Fruit fly (Drosophila melanogaster) whole organism, wandering third instar larva: ENCODE measurements around the gene RhoGAP92B.

Source experiments
- Abd-B ChIP-seq: fragments of >200 bp; optimal IDR thresholded peaks from 2 replicates; lab custom pipeline; 2017; ENCODE audit warnings: missing biosample characterization, missing genetic modification characterization
- CG32264 ChIP-seq: fragments of 200-800 bp; sonication (Bioruptor generic); optimal IDR thresholded peaks from 2 replicates; lab custom pipeline; 2016; ENCODE audit warnings: missing biosample characterization, missing genetic modification characterization
- CG9705 ChIP-seq: fragments of 200-800 bp; sonication (Bioruptor generic); optimal IDR thresholded peaks from 2 replicates; lab custom pipeline; 2018; ENCODE audit warnings: missing biosample characterization, mild to moderate bottlenecking, missing genetic modification characterization
- CrebA ChIP-seq: fragments of 200-800 bp; sonication (Bioruptor generic); optimal IDR thresholded peaks from 2 replicates; lab custom pipeline; 2016; ENCODE audit warnings: missing biosample characterization, mild to moderate bottlenecking, missing genetic modification characterization, borderline replicate concordance
- Dfd ChIP-seq: fragments of >200 bp; optimal IDR thresholded peaks from 2 replicates; lab custom pipeline; 2017; ENCODE audit warnings: missing biosample characterization, missing genetic modification characterization
- Dif ChIP-seq: fragments of 200-275, 200-300 bp; sonication (Bioruptor generic); optimal IDR thresholded peaks from 2 replicates; lab custom pipeline; 2018; ENCODE audit warnings: missing biosample characterization, missing genetic modification characterization; ENCODE audit not compliant: partially characterized antibody
- GATAd ChIP-seq: sonication (Bioruptor generic); optimal IDR thresholded peaks from 2 replicates; lab custom pipeline; 2016; ENCODE audit warnings: missing biosample characterization, missing genetic modification characterization
- HLH106 ChIP-seq: fragments of 200-800 bp; optimal IDR thresholded peaks from 3 replicates; lab custom pipeline; 2019; ENCODE audit warnings: missing biosample characterization, mild to moderate bottlenecking, missing genetic modification characterization, moderate library complexity
- Hnf4 ChIP-seq: fragments of 200-800 bp; sonication (Bioruptor generic); optimal IDR thresholded peaks from 2 replicates; lab custom pipeline; 2016; ENCODE audit warnings: missing biosample characterization, mild to moderate bottlenecking, missing genetic modification characterization
- Hr78 ChIP-seq: fragments of >200 bp; optimal IDR thresholded peaks from 2 replicates; lab custom pipeline; 2017; ENCODE audit warnings: missing biosample characterization, missing genetic modification characterization
- Hr83 ChIP-seq: fragments of 200-300 bp; sonication (Bioruptor generic); optimal IDR thresholded peaks from 2 replicates; lab custom pipeline; 2016; ENCODE audit warnings: missing biosample characterization, mild to moderate bottlenecking, missing genetic modification characterization, moderate library complexity; ENCODE audit not compliant: poor library complexity, severe bottlenecking
- Jra ChIP-seq: sonication (Bioruptor generic); optimal IDR thresholded peaks from 2 replicates; lab custom pipeline; 2016; ENCODE audit warnings: missing biosample characterization, missing genetic modification characterization
- Mio ChIP-seq: sonication (Bioruptor generic); optimal IDR thresholded peaks from 2 replicates; lab custom pipeline; 2016; ENCODE audit warnings: missing biosample characterization, missing genetic modification characterization
- Myc ChIP-seq: fragments of >200 bp; optimal IDR thresholded peaks from 2 replicates; lab custom pipeline; 2017
- N ChIP-seq: fragments of >200 bp; optimal IDR thresholded peaks from 2 replicates; lab custom pipeline; 2018; ENCODE audit warnings: missing biosample characterization, missing external identifiers, missing genetic modification characterization
- OdsH ChIP-seq: fragments of 200-800 bp; sonication (Bioruptor generic); optimal IDR thresholded peaks from 2 replicates; lab custom pipeline; 2016; ENCODE audit warnings: missing biosample characterization, mild to moderate bottlenecking, missing genetic modification characterization
- Rel ChIP-seq, 2 experiments: fragments of 200-800 bp; sonication (Bioruptor generic) in 1 of 2; optimal IDR thresholded peaks; 2 replicates in 1 of 2; 3 replicates in 1 of 2; lab custom pipeline; 2016 to 2019; ENCODE audit warnings: mild to moderate bottlenecking in 2 of 2, missing biosample characterization in 2 of 2, missing genetic modification characterization in 2 of 2, moderate library complexity in 1 of 2
- Sp1 ChIP-seq: fragments of 200-800 bp; sonication (Bioruptor generic); optimal IDR thresholded peaks from 3 replicates; lab custom pipeline; 2019; ENCODE audit warnings: missing biosample characterization, mild to moderate bottlenecking, missing genetic modification characterization, moderate library complexity
- Vsx2 ChIP-seq: fragments of 200-300, 225-300 bp; sonication (Bioruptor generic); optimal IDR thresholded peaks from 2 replicates; lab custom pipeline; 2018; ENCODE audit warnings: missing biosample characterization, missing genetic modification characterization; ENCODE audit not compliant: partially characterized antibody
- br ChIP-seq: fragments of 200-800 bp; sonication (Bioruptor generic); optimal IDR thresholded peaks from 2 replicates; lab custom pipeline; 2016; ENCODE audit warnings: missing biosample characterization, missing genetic modification characterization
- brk ChIP-seq: fragments of 200-800 bp; sonication (Bioruptor generic); optimal IDR thresholded peaks from 2 replicates; lab custom pipeline; 2016; ENCODE audit warnings: missing biosample characterization, mild to moderate bottlenecking, missing genetic modification characterization
- dl ChIP-seq, 2 experiments: fragments of 175-275, 200-275 bp in 1 of 2; fragments of 200-275 bp in 1 of 2; sonication (Bioruptor generic); optimal IDR thresholded peaks; lab custom pipeline; 2018; ENCODE audit warnings: mild to moderate bottlenecking in 2 of 2, missing biosample characterization in 2 of 2, missing genetic modification characterization in 2 of 2, moderate library complexity in 2 of 2; ENCODE audit not compliant: partially characterized antibody in 2 of 2, insufficient read depth in 1 of 2
- dmrt93B ChIP-seq: fragments of 200-800 bp; sonication (Bioruptor generic); optimal IDR thresholded peaks from 2 replicates; lab custom pipeline; 2018; ENCODE audit warnings: missing biosample characterization, mild to moderate bottlenecking, missing genetic modification characterization
- dsf ChIP-seq: sonication (Bioruptor generic); optimal IDR thresholded peaks from 2 replicates; lab custom pipeline; 2016; ENCODE audit warnings: missing biosample characterization, missing genetic modification characterization, borderline replicate concordance
- ey ChIP-seq: fragments of 200-800 bp; sonication (Bioruptor generic); optimal IDR thresholded peaks from 2 replicates; lab custom pipeline; 2016; ENCODE audit warnings: missing biosample characterization, missing genetic modification characterization
- foxo ChIP-seq, 2 experiments: fragments of 200-800 bp; sonication (Bioruptor generic); optimal IDR thresholded peaks; 2 replicates in 1 of 2; 3 replicates in 1 of 2; lab custom pipeline; 2016 to 2017; ENCODE audit warnings: missing biosample characterization in 2 of 2, missing genetic modification characterization in 2 of 2
- fru ChIP-seq: fragments of 200-800 bp; sonication (Bioruptor generic); optimal IDR thresholded peaks from 3 replicates; lab custom pipeline; 2016; ENCODE audit warnings: missing biosample characterization, mild to moderate bottlenecking, missing genetic modification characterization
- h ChIP-seq: fragments of 200-800 bp; sonication (Bioruptor generic); optimal IDR thresholded peaks from 3 replicates; lab custom pipeline; 2016; ENCODE audit warnings: missing biosample characterization, mild to moderate bottlenecking, missing genetic modification characterization
- jim ChIP-seq: fragments of 175-275, 200-325 bp; sonication (Bioruptor generic); optimal IDR thresholded peaks from 2 replicates; lab custom pipeline; 2016; ENCODE audit warnings: missing biosample characterization, mild to moderate bottlenecking, missing genetic modification characterization
- lola ChIP-seq: fragments of >200 bp; optimal IDR thresholded peaks from 2 replicates; lab custom pipeline; 2017; ENCODE audit warnings: missing biosample characterization, missing genetic modification characterization
- pan ChIP-seq: fragments of >200 bp; optimal IDR thresholded peaks from 2 replicates; lab custom pipeline; 2017
- psq ChIP-seq: fragments of 200-800 bp; sonication (Bioruptor generic); optimal IDR thresholded peaks from 3 replicates; lab custom pipeline; 2017; ENCODE audit warnings: missing biosample characterization, mild to moderate bottlenecking, missing genetic modification characterization, moderate library complexity
- rgr ChIP-seq: fragments of 200-800 bp; sonication (Bioruptor generic); optimal IDR thresholded peaks from 3 replicates; lab custom pipeline; 2016; ENCODE audit warnings: missing biosample characterization, mild to moderate bottlenecking, missing genetic modification characterization
- sage ChIP-seq: fragments of 200-800 bp; sonication (Bioruptor generic); optimal IDR thresholded peaks from 2 replicates; lab custom pipeline; 2016; ENCODE audit warnings: missing biosample characterization, mild to moderate bottlenecking, missing genetic modification characterization
- sv ChIP-seq: fragments of 200-800 bp; sonication (Bioruptor generic); optimal IDR thresholded peaks from 3 replicates; lab custom pipeline; 2016; ENCODE audit warnings: missing biosample characterization, missing genetic modification characterization
- tai ChIP-seq: sonication (Bioruptor generic); optimal IDR thresholded peaks from 2 replicates; lab custom pipeline; 2016; ENCODE audit warnings: missing biosample characterization, missing genetic modification characterization
- usp ChIP-seq: fragments of >200 bp; optimal IDR thresholded peaks from 2 replicates; lab custom pipeline; 2017; ENCODE audit warnings: missing biosample characterization, missing genetic modification characterization
- woc ChIP-seq: sonication (Bioruptor generic); optimal IDR thresholded peaks from 2 replicates; lab custom pipeline; 2016; ENCODE audit warnings: missing biosample characterization, mild to moderate bottlenecking, missing genetic modification characterization

RhoGAP92B gene

DNA sequence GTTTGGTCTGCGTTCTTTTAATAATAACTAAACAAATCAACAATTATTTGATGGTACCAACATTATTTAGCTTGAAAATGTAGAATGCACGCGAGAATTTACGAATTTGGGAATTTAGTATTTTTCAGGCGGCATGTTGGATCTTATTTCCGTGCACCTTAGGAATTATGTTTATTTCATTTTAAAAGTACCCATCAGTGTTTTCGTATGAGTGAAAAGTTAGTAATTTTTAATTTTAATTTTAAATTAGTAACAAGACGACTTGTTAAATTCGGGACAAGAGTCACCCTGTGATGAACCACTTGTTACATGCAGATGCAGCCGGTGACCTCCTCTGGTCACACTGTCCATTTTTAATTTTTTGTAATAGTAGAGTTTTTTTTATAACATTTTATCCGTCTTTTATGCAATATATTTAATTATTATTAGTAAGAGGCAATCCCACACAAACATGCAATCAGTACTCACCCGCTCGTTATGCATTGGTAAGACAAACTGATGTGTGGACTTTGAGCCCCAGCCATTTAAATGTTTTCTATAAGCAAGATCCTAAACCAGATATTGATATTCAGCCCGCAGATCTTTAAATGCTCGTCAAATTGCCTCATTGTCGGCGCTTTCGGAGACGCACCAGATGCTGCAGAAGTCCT, 27.4 kb upstream of the RhoGAP92B start, which contains the start of the genes CG17186 and Arc42:
CG17186 (minus strand) TSS at position 88 of the 650 bp plus-strand sequence.
Arc42 (plus strand) TSS at position 311 of the 650 bp plus-strand sequence.
- no peak for TF ChIP-seq Abd-B (GFP tag; lab: Kevin White, UChicago)
- TF ChIP-seq rgr: no peak
- TF ChIP-seq CG32264: no peak
- TF ChIP-seq GATAd (GFP tag; lab: Kevin White, UChicago): no peak
- peak; percentile 51 for TF ChIP-seq h (GFP tag; lab: Kevin White, UChicago)
- TF ChIP-seq dl (GFP tag; optimal IDR thresholded peaks at IDR 0.05; lab: Kevin White, UChicago; ENCODE audit: insufficient read depth in 1 of 2, partially characterized antibody in 2 of 2): no peak
- TF ChIP-seq woc (GFP tag; lab: Kevin White, UChicago): no peak
- peak; percentile 50 for TF ChIP-seq sage
- peak in 1 of 2 experiments; percentile 46 for TF ChIP-seq foxo (GFP tag; optimal IDR thresholded peaks at IDR 0.05; lab: Kevin White, UChicago)
- no peak for TF ChIP-seq usp (GFP tag; lab: Kevin White, UChicago)
- TF ChIP-seq N (GFP tag; lab: Kevin White, UChicago): no peak
- TF ChIP-seq OdsH (GFP tag; lab: Kevin White, UChicago): no peak
- no peak for TF ChIP-seq Mio (GFP tag; lab: Kevin White, UChicago)
- TF ChIP-seq brk (GFP tag; lab: Kevin White, UChicago): no peak
- TF ChIP-seq Sp1 (GFP tag; lab: Kevin White, UChicago): peak; percentile 1
- no peak for TF ChIP-seq psq (GFP tag; lab: Kevin White, UChicago)
- no peak for TF ChIP-seq Myc (lab: Kevin White, UChicago)
- TF ChIP-seq Jra (GFP tag; lab: Kevin White, UChicago): peak; percentile 62
- TF ChIP-seq Vsx2 (GFP tag; lab: Kevin White, UChicago): no peak
- TF ChIP-seq Dif (GFP tag; lab: Kevin White, UChicago): no peak
- TF ChIP-seq lola (GFP tag; lab: Kevin White, UChicago): no peak
- TF ChIP-seq Hr78 (GFP tag; lab: Kevin White, UChicago): no peak
- TF ChIP-seq Dfd (GFP tag; lab: Kevin White, UChicago): no peak
- TF ChIP-seq pan: no peak
- TF ChIP-seq dsf (GFP tag; lab: Kevin White, UChicago): no peak
- TF ChIP-seq jim: no peak
- no peak for TF ChIP-seq sv (GFP tag; lab: Kevin White, UChicago)
- TF ChIP-seq CG9705 (GFP tag; lab: Kevin White, UChicago): no peak
- no peak for TF ChIP-seq dmrt93B
- TF ChIP-seq Hnf4 (GFP tag; lab: Kevin White, UChicago): peak; percentile 78
- no peak for TF ChIP-seq CrebA (GFP tag; lab: Kevin White, UChicago)
- no peak for TF ChIP-seq br (GFP tag; lab: Kevin White, UChicago)
- TF ChIP-seq Hr83 (GFP tag; lab: Kevin White, UChicago): no peak
- peak; percentile 32 for TF ChIP-seq fru (GFP tag; lab: Kevin White, UChicago)
- no peak for TF ChIP-seq ey (GFP tag; lab: Kevin White, UChicago)
- TF ChIP-seq Rel (GFP tag; optimal IDR thresholded peaks at IDR 0.05; lab: Kevin White, UChicago): no peak
- peak; percentile 72 for TF ChIP-seq Rel (tag; optimal IDR thresholded peaks at IDR 0.05; lab: Kevin White, UChicago)
- TF ChIP-seq HLH106: peak; percentile 24
- TF ChIP-seq tai (GFP tag; lab: Kevin White, UChicago): no peak

DNA sequence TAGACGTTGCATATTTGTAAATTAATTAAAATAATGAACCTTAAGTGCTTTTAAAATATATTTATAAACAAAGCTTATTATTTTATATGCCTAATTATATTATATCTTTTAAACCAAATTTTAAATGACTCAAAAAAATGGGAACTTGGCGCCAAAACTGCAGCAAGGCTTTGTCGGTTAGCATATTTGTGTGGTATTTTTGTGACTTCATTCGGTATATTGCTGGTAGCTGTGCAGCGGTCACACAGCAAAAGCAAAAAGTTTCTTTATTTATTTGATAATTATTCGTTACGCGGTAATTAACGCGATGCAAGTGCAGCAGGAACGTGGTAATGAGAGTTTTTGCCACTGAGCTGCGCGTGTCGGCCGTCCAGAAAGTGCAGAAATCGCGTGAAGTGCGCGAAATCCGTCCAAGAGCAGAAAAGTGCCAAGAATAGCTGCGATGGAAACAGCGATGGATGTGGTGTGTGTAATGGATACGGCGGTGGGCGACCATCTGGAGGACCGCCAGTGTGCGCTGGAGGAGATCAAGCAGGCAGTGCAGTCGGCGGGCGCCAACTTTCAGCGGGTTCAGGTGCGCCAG, 25.4 kb upstream of the RhoGAP92B start, which contains the start of gene Ask1:
Ask1 (plus strand) TSS at position 250 of the 583 bp plus-strand sequence.
- TF ChIP-seq sage (peak; percentile 12), Rel (GFP tag; optimal IDR thresholded peaks at IDR 0.05; lab: Kevin White, UChicago) (no peak), Rel (tag; optimal IDR thresholded peaks at IDR 0.05; lab: Kevin White, UChicago) (peak; percentile 34), dsf (GFP tag; lab: Kevin White, UChicago) (no peak)
